Worm (Caenorhabditis elegans): Measurements from ENCODE around the gene C04B4.1.
"Not testable (repeated sequence)": the region's sequence is repeated elsewhere in the genome, so short reads cannot be mapped to it uniquely, and the experiment has no call there.

The C04B4.1 gene

DNA sequence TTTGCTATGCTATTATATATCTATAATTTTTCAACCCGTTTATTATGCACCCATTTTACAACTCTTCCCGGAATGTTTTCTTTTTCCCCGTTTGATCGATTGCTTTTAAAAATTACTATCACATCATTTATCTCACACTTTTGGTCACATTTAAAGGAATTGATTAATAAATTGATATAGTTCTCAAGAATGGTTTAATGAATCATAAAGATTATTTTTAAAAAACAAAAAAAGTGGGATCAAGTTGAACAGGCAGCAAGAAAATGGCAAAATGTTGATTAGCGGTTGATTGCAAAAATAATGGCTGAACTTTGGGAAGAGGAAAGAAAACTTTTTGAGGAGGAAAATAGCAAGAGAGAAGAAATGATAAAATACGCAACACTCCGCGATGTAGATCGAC, 19.3 kb downstream of the C04B4.1 start, which contains the start of gene W06D11.5:
TSS of gene W06D11.5 (plus strand) at position 301 of the 400 bp plus-strand sequence.
- TF ChIP-seq cog-1 (tag; optimal IDR thresholded peaks at IDR 0.05) (no peak), ref-1 (GFP tag; conservative IDR thresholded peaks at IDR 0.05) (no peak), med-1 (GFP tag; optimal IDR thresholded peaks at IDR 0.05; ENCODE audit: insufficient read depth) (no peak), ztf-23 (GFP tag; IDR thresholded peaks at IDR 0.05) (no peak), tab-1 (GFP tag; IDR thresholded peaks at IDR 0.05) (no peak), flt-1 (GFP tag; IDR thresholded peaks at IDR 0.05) (no peak), klf-2 (GFP tag; conservative IDR thresholded peaks at IDR 0.05) (no peak), T22C8.4 (GFP tag; IDR thresholded peaks at IDR 0.05) (no peak), ztf-29 (GFP tag; IDR thresholded peaks at IDR 0.05) (no peak)

DNA sequence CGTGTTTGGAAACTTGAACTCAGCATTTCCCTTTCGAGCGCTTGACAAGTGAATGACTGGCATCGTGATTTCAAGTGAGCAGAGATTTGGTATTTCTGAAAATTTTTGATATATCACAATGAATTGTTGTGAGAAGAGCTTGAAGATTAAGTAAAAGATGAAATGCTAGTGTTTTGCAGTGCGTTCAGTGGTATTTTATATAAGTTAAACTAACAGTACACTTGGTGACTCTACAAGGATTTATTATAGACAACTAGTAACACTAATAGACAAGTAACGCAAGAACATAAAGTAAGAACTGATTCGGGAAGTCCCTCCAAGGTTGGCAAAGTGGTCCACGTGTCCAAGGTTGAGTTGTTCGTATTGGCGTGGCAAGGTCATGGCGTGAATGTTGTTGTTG, 22.2 kb downstream of the C04B4.1 start, which contains the start of gene dot-1.3:
TSS of gene dot-1.3 (minus strand) at position 101 of the 400 bp plus-strand sequence.
- not testable (repeated sequence) for TF ChIP-seq ref-1 (GFP tag; conservative IDR thresholded peaks at IDR 0.05); med-1 (GFP tag; optimal IDR thresholded peaks at IDR 0.05; ENCODE audit: insufficient read depth); ztf-23 (GFP tag; IDR thresholded peaks at IDR 0.05)

DNA sequence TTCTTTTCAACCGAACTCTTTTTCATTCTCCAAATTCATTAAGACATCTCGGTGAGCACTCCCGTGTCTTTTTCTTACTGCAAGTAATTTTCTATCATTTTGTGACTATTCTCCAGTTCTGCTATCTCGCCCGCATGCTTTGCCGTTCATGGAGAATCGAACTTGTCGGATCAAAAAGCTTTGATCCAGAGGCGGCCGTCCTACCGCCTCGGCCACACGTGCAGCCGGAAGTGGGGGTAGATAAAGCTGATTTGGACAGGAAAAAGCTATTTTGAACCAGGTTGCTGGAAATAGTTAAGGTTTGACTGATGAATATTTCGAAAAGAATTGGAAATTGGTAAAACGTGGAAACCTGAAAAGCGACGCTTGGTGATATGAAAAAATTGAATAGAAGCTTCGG, 23.7 kb downstream of the C04B4.1 start:
- no peak for TF ChIP-seq ztf-23 (GFP tag; IDR thresholded peaks at IDR 0.05)
- TF ChIP-seq flt-1 (GFP tag; IDR thresholded peaks at IDR 0.05) = no peak
- no peak for TF ChIP-seq T22C8.4 (GFP tag; IDR thresholded peaks at IDR 0.05)
- no peak for TF ChIP-seq ztf-29 (GFP tag; IDR thresholded peaks at IDR 0.05)
- no peak for TF ChIP-seq ref-1 (GFP tag; conservative IDR thresholded peaks at IDR 0.05)
- TF ChIP-seq med-1 (GFP tag; optimal IDR thresholded peaks at IDR 0.05; ENCODE audit: insufficient read depth) = no peak
- TF ChIP-seq tab-1 (GFP tag; IDR thresholded peaks at IDR 0.05) = no peak
- TF ChIP-seq klf-2 (GFP tag; conservative IDR thresholded peaks at IDR 0.05) = no peak
- TF ChIP-seq cog-1 (tag; optimal IDR thresholded peaks at IDR 0.05) = no peak

DNA sequence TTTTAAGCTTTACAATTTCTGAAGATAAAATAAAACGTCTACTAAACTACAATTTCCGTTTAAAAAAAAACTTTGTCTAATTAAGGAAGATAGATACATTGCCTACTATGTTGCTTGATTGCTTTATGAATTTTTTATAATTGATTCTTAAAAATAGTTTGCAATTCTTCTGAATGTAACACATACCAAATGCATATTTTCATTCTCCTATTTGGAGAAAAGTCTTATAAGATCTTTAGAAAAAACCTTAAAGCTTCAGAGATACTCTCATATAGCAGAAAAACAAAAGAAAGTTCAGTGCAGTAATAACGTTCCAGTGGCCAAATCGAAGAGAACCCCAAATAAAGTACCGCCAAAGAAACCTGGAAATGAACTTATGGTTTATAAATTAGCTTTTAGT, 26.0 kb downstream of the C04B4.1 start, which contains the start of gene phf-32:
TSS of gene phf-32 (plus strand) at position 301 of the 400 bp plus-strand sequence.
- no peak for TF ChIP-seq ref-1 (GFP tag; conservative IDR thresholded peaks at IDR 0.05)
- TF ChIP-seq ztf-23 (GFP tag; IDR thresholded peaks at IDR 0.05) = no peak
- TF ChIP-seq klf-2 (GFP tag; conservative IDR thresholded peaks at IDR 0.05) = no peak
- no peak for TF ChIP-seq flt-1 (GFP tag; IDR thresholded peaks at IDR 0.05)
- TF ChIP-seq ztf-29 (GFP tag; IDR thresholded peaks at IDR 0.05) = no peak
- no peak for TF ChIP-seq T22C8.4 (GFP tag; IDR thresholded peaks at IDR 0.05)
- no peak for TF ChIP-seq tab-1 (GFP tag; IDR thresholded peaks at IDR 0.05)
- TF ChIP-seq med-1 (GFP tag; optimal IDR thresholded peaks at IDR 0.05; ENCODE audit: insufficient read depth) = no peak
- TF ChIP-seq cog-1 (tag; optimal IDR thresholded peaks at IDR 0.05) = no peak

DNA sequence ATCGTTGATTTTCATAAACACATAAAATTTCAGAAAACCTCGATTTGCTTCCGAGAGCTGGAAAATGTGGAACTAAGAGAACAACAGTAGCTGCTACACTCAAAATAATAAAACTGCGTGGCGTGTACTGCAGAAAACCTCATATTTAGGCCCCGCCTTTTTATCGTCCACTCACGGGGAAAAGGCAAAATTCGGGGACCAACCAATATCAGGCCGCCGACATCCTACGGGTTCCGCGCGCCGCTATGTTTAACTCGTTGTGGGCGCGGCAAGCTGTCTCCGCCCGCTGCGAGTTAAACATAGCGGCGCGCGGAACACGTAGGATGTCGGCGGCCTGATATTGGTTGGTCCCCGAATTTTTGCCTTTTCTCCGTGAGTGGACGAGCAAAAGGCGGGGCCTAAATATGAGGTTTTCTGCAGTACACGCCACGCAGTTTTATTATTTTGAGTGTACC, 27.5 kb downstream of the C04B4.1 start, which contains the start of gene F17A2.16:
TSS of gene F17A2.16 (plus strand) at position 405 of the 455 bp plus-strand sequence.
- TF ChIP-seq tab-1 (GFP tag; IDR thresholded peaks at IDR 0.05); T22C8.4 (GFP tag; IDR thresholded peaks at IDR 0.05); klf-2 (GFP tag; conservative IDR thresholded peaks at IDR 0.05): not testable (repeated sequence)

DNA sequence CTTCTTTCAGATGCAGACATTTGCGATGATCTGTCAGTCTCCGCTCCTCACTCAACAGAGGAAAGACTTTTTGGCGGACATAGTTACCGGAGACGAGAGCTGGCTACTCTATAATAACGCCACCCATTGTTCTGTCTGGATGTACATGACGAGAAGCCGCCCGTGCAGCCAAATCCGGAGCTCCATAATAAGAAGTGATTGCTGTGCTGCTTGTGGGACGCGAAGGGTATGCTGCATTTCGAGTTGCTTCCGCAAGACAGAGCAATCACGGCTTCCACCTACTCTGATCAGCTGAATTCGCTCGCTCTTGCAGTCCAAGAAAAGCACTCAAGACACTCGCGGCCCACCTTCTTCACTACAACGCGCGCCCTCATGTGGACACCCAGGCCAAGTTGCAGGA, 33.2 kb downstream of the C04B4.1 start:
- no peak for TF ChIP-seq med-1 (GFP tag; optimal IDR thresholded peaks at IDR 0.05; ENCODE audit: insufficient read depth)
- TF ChIP-seq tab-1 (GFP tag; IDR thresholded peaks at IDR 0.05) = no peak

DNA sequence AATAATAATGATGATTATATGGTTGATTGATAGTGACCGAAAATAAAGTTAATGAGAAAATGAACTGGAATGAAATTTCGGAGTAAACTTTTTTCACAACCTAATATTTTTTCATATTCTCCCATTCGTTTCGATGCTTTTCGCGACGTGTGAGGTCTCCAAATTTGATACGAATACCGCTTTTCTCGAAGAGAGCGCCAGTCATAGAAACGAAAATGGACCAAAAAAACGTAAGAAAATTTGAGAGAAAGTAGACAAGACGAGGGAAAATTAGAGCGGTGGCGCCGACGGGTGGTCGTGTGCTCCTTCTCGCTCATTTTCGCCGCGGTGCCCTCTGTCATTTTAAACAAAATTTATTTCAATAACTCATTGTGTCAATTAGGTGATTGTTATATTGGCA, 33.8 kb downstream of the C04B4.1 start:
- no peak for TF ChIP-seq tab-1 (GFP tag; IDR thresholded peaks at IDR 0.05)
- no peak for TF ChIP-seq ztf-29 (GFP tag; IDR thresholded peaks at IDR 0.05)
- no peak for TF ChIP-seq klf-2 (GFP tag; conservative IDR thresholded peaks at IDR 0.05)
- TF ChIP-seq flt-1 (GFP tag; IDR thresholded peaks at IDR 0.05) = no peak
- no peak for TF ChIP-seq cog-1 (tag; optimal IDR thresholded peaks at IDR 0.05)
- TF ChIP-seq T22C8.4 (GFP tag; IDR thresholded peaks at IDR 0.05) = no peak
- no peak for TF ChIP-seq ztf-23 (GFP tag; IDR thresholded peaks at IDR 0.05)
- TF ChIP-seq med-1 (GFP tag; optimal IDR thresholded peaks at IDR 0.05; ENCODE audit: insufficient read depth) = no peak
- no peak for TF ChIP-seq ref-1 (GFP tag; conservative IDR thresholded peaks at IDR 0.05)

DNA sequence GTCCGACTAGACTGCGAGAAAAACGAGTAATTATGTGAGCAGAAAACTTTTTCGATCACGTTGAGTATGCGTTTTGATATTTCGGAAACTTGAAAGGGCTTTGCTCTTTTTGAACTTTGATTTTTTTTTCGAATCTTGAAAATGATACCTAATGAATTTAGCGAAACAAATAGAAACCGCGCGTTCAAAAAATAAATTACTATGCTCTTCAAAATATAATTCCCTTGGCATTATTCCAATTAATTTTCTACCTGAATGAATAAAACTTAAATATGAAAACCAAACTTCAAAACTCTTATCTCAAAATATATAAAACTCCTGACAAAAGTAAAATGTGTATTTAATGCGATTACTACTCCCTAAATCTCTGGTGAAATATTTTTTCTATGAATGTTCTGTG, 34.7 kb downstream of the C04B4.1 start, which contains the start of gene xtr-2:
TSS of gene xtr-2 (plus strand) at position 301 of the 400 bp plus-strand sequence.
- no peak for TF ChIP-seq cog-1 (tag; optimal IDR thresholded peaks at IDR 0.05)
- TF ChIP-seq klf-2 (GFP tag; conservative IDR thresholded peaks at IDR 0.05) = no peak
- no peak for TF ChIP-seq ztf-23 (GFP tag; IDR thresholded peaks at IDR 0.05)

DNA sequence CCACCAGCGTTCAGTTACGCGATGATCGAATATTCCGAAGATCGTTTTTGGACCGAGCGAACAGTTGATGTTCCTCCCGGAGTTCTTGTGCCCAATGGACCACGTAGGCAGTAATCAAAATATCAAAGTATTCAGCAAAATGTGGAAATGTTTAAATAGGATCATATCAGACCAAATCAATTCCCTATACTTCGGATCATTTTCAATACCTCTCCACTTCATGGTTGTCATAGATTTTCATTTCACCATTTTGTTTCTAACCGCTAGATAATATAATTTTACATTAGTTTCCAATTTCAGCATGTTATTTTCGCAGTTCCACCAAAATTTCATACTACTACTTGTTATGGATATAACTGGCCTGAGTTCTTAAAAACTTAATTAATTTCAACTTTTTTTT, 37.0 kb downstream of the C04B4.1 start:
- no peak for TF ChIP-seq ztf-23 (GFP tag; IDR thresholded peaks at IDR 0.05)
- no peak for TF ChIP-seq ref-1 (GFP tag; conservative IDR thresholded peaks at IDR 0.05)
- no peak for TF ChIP-seq klf-2 (GFP tag; conservative IDR thresholded peaks at IDR 0.05)
- TF ChIP-seq tab-1 (GFP tag; IDR thresholded peaks at IDR 0.05) = no peak
- no peak for TF ChIP-seq flt-1 (GFP tag; IDR thresholded peaks at IDR 0.05)
- TF ChIP-seq ztf-29 (GFP tag; IDR thresholded peaks at IDR 0.05) = no peak
- no peak for TF ChIP-seq med-1 (GFP tag; optimal IDR thresholded peaks at IDR 0.05; ENCODE audit: insufficient read depth)
- no peak for TF ChIP-seq cog-1 (tag; optimal IDR thresholded peaks at IDR 0.05)
- no peak for TF ChIP-seq T22C8.4 (GFP tag; IDR thresholded peaks at IDR 0.05)

DNA sequence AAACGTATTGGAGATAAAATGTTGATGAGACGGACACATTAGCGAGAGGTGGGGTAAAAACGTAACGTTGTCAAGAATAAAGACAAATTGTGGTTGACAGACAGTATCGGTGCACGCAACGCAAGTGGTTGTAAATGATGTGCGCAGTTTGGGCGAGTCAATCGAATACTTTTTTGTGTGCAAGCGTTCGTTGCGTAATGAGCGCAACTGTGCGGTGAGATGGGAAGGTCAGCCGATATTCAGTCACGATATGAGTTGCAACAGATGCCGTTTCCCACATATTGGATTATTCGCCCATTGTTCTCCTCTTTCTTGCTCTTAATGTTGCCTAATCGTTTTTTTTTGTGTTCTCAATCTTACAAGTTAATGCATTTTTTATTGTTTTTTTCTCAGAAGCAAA, 40.2 kb downstream of the C04B4.1 start, which contains the start of gene ceh-40:
TSS of gene ceh-40 (minus strand) at position 41 of the 400 bp plus-strand sequence.
- TF ChIP-seq ztf-23 (GFP tag; IDR thresholded peaks at IDR 0.05) (no peak), klf-2 (GFP tag; conservative IDR thresholded peaks at IDR 0.05) (no peak), flt-1 (GFP tag; IDR thresholded peaks at IDR 0.05) (no peak), cog-1 (tag; optimal IDR thresholded peaks at IDR 0.05) (no peak), ztf-29 (GFP tag; IDR thresholded peaks at IDR 0.05) (no peak), T22C8.4 (GFP tag; IDR thresholded peaks at IDR 0.05) (no peak), med-1 (GFP tag; optimal IDR thresholded peaks at IDR 0.05; ENCODE audit: insufficient read depth) (no peak), ref-1 (GFP tag; conservative IDR thresholded peaks at IDR 0.05) (no peak), tab-1 (GFP tag; IDR thresholded peaks at IDR 0.05) (no peak)

Measured in whole organism, midembryonic.